Worm (Caenorhabditis elegans) whole organism, young adult: ENCODE measurements around the gene T13C5.7.

Source experiments
- B0019.2 ChIP-seq: fragments of 200-800 bp; sonication (Bioruptor generic); conservative IDR thresholded peaks from 2 replicates; pipeline ENCODE4 v1.3.6; 2022; ENCODE audit warnings: missing genetic modification reagents, missing genetic modification characterization, missing compliant biosample characterization
- F49E8.2 ChIP-seq: sonication (generic microtip); optimal IDR thresholded peaks from 3 replicates; lab custom pipeline; 2017; ENCODE audit warnings: missing genetic modification characterization, mild to moderate bottlenecking, missing compliant biosample characterization, antibody characterized with exemption, moderate library complexity; ENCODE audit not compliant: insufficient read depth
- F57C9.4 ChIP-seq: sonication (generic microtip); optimal IDR thresholded peaks from 2 replicates; lab custom pipeline; 2017; ENCODE audit warnings: mild to moderate bottlenecking, missing genetic modification characterization, missing compliant biosample characterization
- atf-7 ChIP-seq: sonication (generic microtip); optimal IDR thresholded peaks from 2 replicates; lab custom pipeline; 2017; ENCODE audit warnings: mild to moderate bottlenecking, missing genetic modification characterization, missing compliant biosample characterization
- ceh-27 ChIP-seq: fragments of 200-800 bp; sonication (Bioruptor generic); optimal IDR thresholded peaks from 2 replicates; lab custom pipeline; 2018; ENCODE audit warnings: mild to moderate bottlenecking, missing genetic modification characterization, moderate library complexity, missing compliant biosample characterization
- dpff-1 ChIP-seq: sonication (generic microtip); optimal IDR thresholded peaks from 2 replicates; lab custom pipeline; 2017; ENCODE audit warnings: mild to moderate bottlenecking, missing genetic modification characterization, missing compliant biosample characterization
- egrh-3 ChIP-seq: fragments of 200-800 bp; sonication (Bioruptor generic); IDR thresholded peaks from 2 replicates; pipeline ENCODE4 v1.3.6; 2022; ENCODE audit warnings: missing genetic modification reagents, missing genetic modification characterization, missing compliant biosample characterization
- ekl-4 ChIP-seq: fragments of 200-800 bp; sonication (Bioruptor generic); IDR thresholded peaks from 2 replicates; pipeline ENCODE4 v1.3.6; 2022; ENCODE audit warnings: missing genetic modification reagents, missing genetic modification characterization, missing compliant biosample characterization
- fkh-3 ChIP-seq: sonication (generic microtip); optimal IDR thresholded peaks from 2 replicates; lab custom pipeline; 2016; ENCODE audit warnings: mild to moderate bottlenecking, missing genetic modification characterization, missing compliant biosample characterization
- lag-1 ChIP-seq: fragments of 200-800 bp; sonication (Bioruptor generic); IDR thresholded peaks from 2 replicates; pipeline ENCODE4 v1.3.6; 2022; ENCODE audit warnings: missing genetic modification reagents, missing genetic modification characterization, missing compliant biosample characterization
- madf-10 ChIP-seq: sonication (generic microtip); optimal IDR thresholded peaks from 2 replicates; lab custom pipeline; 2016; ENCODE audit warnings: mild to moderate bottlenecking, missing genetic modification characterization, missing compliant biosample characterization
- madf-8 ChIP-seq: fragments of 200-800 bp; sonication (Bioruptor generic); conservative IDR thresholded peaks from 2 replicates; pipeline ENCODE4 v1.3.6; 2022; ENCODE audit warnings: missing genetic modification reagents, missing genetic modification characterization, missing compliant biosample characterization
- sdz-38 ChIP-seq: sonication (generic microtip); optimal IDR thresholded peaks from 2 replicates; lab custom pipeline; 2016; ENCODE audit warnings: missing genotype, missing genetic modification characterization, missing compliant biosample characterization
- snpc-1.1 ChIP-seq: sonication (generic microtip); optimal IDR thresholded peaks from 2 replicates; lab custom pipeline; 2017; ENCODE audit warnings: missing genetic modification characterization, mild to moderate bottlenecking, missing compliant biosample characterization, antibody characterized with exemption, moderate library complexity, missing genotype, missing genetic modification reagents; ENCODE audit not compliant: insufficient read depth
- zfh-2 ChIP-seq: fragments of 200-800 bp; sonication (Bioruptor generic); conservative IDR thresholded peaks from 2 replicates; pipeline ENCODE4 v1.3.6; 2022; ENCODE audit warnings: missing genetic modification reagents, missing genetic modification characterization, missing compliant biosample characterization
- ztf-26 ChIP-seq: sonication (generic microtip); optimal IDR thresholded peaks from 2 replicates; lab custom pipeline; 2017; ENCODE audit warnings: missing genetic modification characterization, missing compliant biosample characterization

The T13C5.7 gene

ce11 chrX:6224841-6225240, 44.4 kb downstream of the T13C5.7 start:
- TF ChIP-seq zfh-2, result 0 out of 2 replicates have a peak, but pooled peaks have one; percentile 21
- TF ChIP-seq sdz-38 (tag; lab: Kevin White, UChicago), result no peak
- TF ChIP-seq ekl-4, result no peak

- TF ChIP-seq F49E8.2 (tag; lab: Kevin White, UChicago) (no peak), lag-1 (GFP tag; lab: Robert Waterston, UW) (no peak), snpc-1.1 (tag; lab: Kevin White, UChicago) (no peak), ceh-27 (GFP tag; lab: Kevin White, UChicago) (no peak), B0019.2 (no peak), madf-8 (GFP tag; lab: Robert Waterston, UW) (no peak), ztf-26 (tag; lab: Kevin White, UChicago) (no peak), madf-10 (tag; lab: Kevin White, UChicago) (no peak), dpff-1 (tag; lab: Kevin White, UChicago) (no peak), atf-7 (tag; lab: Kevin White, UChicago) (no peak), fkh-3 (no peak), F57C9.4 (tag; lab: Kevin White, UChicago) (no peak), egrh-3 (no peak)
Observed at ce11 chrX:6230669-6231068, 50.3 kb downstream of the T13C5.7 start, which contains the start of gene lite-1. lite-1 (minus strand) TSS chrX:6230769.
